Worm (Caenorhabditis elegans) whole organism, midembryonic: Measurements from ENCODE around the gene fipr-15.

Source experiments
- T22C8.4 ChIP-seq: fragments of 200-800 bp; sonication (Bioruptor generic); IDR thresholded peaks from 2 replicates; pipeline ENCODE4 v1.3.6; 2022; ENCODE audit warnings: missing genetic modification characterization, missing compliant biosample characterization
- cog-1 ChIP-seq: sonication (generic microtip); optimal IDR thresholded peaks from 2 replicates; lab custom pipeline; 2016; ENCODE audit warnings: missing genetic modification characterization, missing compliant biosample characterization
- flt-1 ChIP-seq: fragments of 200-800 bp; sonication (Bioruptor generic); IDR thresholded peaks from 2 replicates; pipeline ENCODE4 v1.3.6; 2022; ENCODE audit warnings: missing genetic modification characterization, missing compliant biosample characterization
- klf-2 ChIP-seq: fragments of 200-800 bp; sonication (Bioruptor generic); conservative IDR thresholded peaks from 2 replicates; pipeline ENCODE4 v1.3.6; 2022; ENCODE audit warnings: missing genetic modification reagents, missing genetic modification characterization, missing compliant biosample characterization
- med-1 ChIP-seq: sonication (generic microtip); optimal IDR thresholded peaks from 2 replicates; lab custom pipeline; 2017; ENCODE audit warnings: missing genetic modification characterization, mild to moderate bottlenecking, missing compliant biosample characterization, antibody characterized with exemption, missing genetic modification reagents; ENCODE audit not compliant: insufficient read depth
- ref-1 ChIP-seq: fragments of 200-800 bp; sonication (Bioruptor generic); conservative IDR thresholded peaks from 2 replicates; pipeline ENCODE4 v1.3.6; 2022; ENCODE audit warnings: missing genetic modification reagents, missing genetic modification characterization, missing compliant biosample characterization
- tab-1 ChIP-seq: fragments of 200-800 bp; sonication (Bioruptor generic); IDR thresholded peaks from 2 replicates; pipeline ENCODE4 v1.3.6; 2022; ENCODE audit warnings: missing genetic modification characterization, missing compliant biosample characterization
- ztf-23 ChIP-seq: fragments of 200-800 bp; sonication (Bioruptor generic); IDR thresholded peaks from 2 replicates; pipeline ENCODE4 v1.3.6; 2022; ENCODE audit warnings: missing genetic modification reagents, missing genetic modification characterization, missing compliant biosample characterization
- ztf-29 ChIP-seq: fragments of 200-800 bp; sonication (Bioruptor generic); IDR thresholded peaks from 2 replicates; pipeline ENCODE4 v1.3.6; 2022; ENCODE audit warnings: missing genetic modification reagents, missing genetic modification characterization, missing compliant biosample characterization

DNA sequence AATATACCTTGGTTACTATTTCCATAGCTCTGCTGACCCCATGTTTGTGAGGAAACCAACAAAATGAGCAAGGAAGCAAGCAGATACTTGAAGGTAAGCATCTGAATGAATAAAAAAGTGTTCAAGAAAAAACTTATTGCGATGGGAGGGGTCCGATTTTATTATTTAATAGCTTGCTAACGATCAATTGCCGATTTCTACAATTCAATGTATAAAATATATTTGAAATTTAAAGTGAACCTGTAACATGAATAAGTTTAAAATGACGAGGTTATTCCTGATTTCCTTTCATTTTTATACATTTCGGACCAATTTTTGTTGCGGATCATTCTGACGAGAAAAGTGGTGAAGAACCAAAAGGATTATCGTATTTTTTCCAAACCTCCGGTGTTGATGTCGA, 16.1 kb downstream of the fipr-15 start, which contains the start of gene srlf-13:
- no peak for TF ChIP-seq med-1 (GFP tag; lab: Kevin White, UChicago)
- no peak for TF ChIP-seq ztf-23 (GFP tag; lab: Robert Waterston, UW)
- no peak for TF ChIP-seq T22C8.4 (GFP tag; lab: Robert Waterston, UW)
- no peak for TF ChIP-seq ref-1 (GFP tag; lab: Robert Waterston, UW)
- no peak for TF ChIP-seq ztf-29 (GFP tag; lab: Robert Waterston, UW)
- TF ChIP-seq flt-1: no peak
- no peak for TF ChIP-seq klf-2
- no peak for TF ChIP-seq tab-1 (GFP tag; lab: Robert Waterston, UW)
- no peak for TF ChIP-seq cog-1 (tag; lab: Kevin White, UChicago)
